Worm (Caenorhabditis elegans): ENCODE measurements around the gene cpf-1.
A peak's percentile ranks its signal among the peaks of the same experiment; 100 is the strongest.

cpf-1 gene

ce11 chrII:8627907-8628306, 25.7 kb upstream of the cpf-1 start:
- TF ChIP-seq tlf-1 (GFP tag; optimal IDR thresholded peaks at IDR 0.05) (no peak), K12H6.12 (tag; optimal IDR thresholded peaks at IDR 0.05) (no peak), ceh-58 (GFP tag; IDR thresholded peaks at IDR 0.05) (no peak), Y79H2A.3 (GFP tag; conservative IDR thresholded peaks at IDR 0.05) (no peak), B0261.1 (tag; optimal IDR thresholded peaks at IDR 0.05) (no peak), akir-1 (GFP tag; optimal IDR thresholded peaks at IDR 0.05) (no peak), sea-2 (GFP tag; IDR thresholded peaks at IDR 0.05) (no peak), madf-6 (GFP tag; IDR thresholded peaks at IDR 0.05) (no peak), mes-4 (tag; optimal IDR thresholded peaks at IDR 0.05) (no peak), F57A8.1 (GFP tag; optimal IDR thresholded peaks at IDR 0.05) (no peak), F52B5.7 (tag; optimal IDR thresholded peaks at IDR 0.05) (no peak), lsl-1 (GFP tag; optimal IDR thresholded peaks at IDR 0.05) (no peak), F37B4.10 (GFP tag; IDR thresholded peaks at IDR 0.05) (no peak), xnd-1 (tag; optimal IDR thresholded peaks at IDR 0.05) (no peak), pbrm-1 (GFP tag; IDR thresholded peaks at IDR 0.05) (no peak), fkh-3 (tag; optimal IDR thresholded peaks at IDR 0.05) (no peak)

- TF ChIP-seq lin-35 (GFP tag; optimal IDR thresholded peaks at IDR 0.05) (no peak), nfya-2 (GFP tag; IDR thresholded peaks at IDR 0.05) (no peak), unc-62 (GFP tag; optimal IDR thresholded peaks at IDR 0.05) (no peak)
Measured at ce11 chrII:8626598-8626997, 24.4 kb upstream of the cpf-1 start.

ce11 chrII:8625163-8625562, 22.9 kb upstream of the cpf-1 start, which contains the start of gene sptf-2:
sptf-2 (plus strand) TSS chrII:8625459.
- peak; percentile 99 for TF ChIP-seq nhr-80 (tag; optimal IDR thresholded peaks at IDR 0.05)
- TF ChIP-seq sptf-2 (GFP tag; optimal IDR thresholded peaks at IDR 0.05), result peak; percentile 99
- TF ChIP-seq hmg-1.2 (GFP tag; IDR thresholded peaks at IDR 0.05), result peak; percentile 16; the same call in 1 of the 2 replicates
- TF ChIP-seq mcd-1 (GFP tag; IDR thresholded peaks at IDR 0.05), result no peak
- peak; percentile 23 for TF ChIP-seq ztf-22 (GFP tag; optimal IDR thresholded peaks at IDR 0.05)
- 0 out of 2 replicates have a peak, but pooled peaks have one; percentile 4 for TF ChIP-seq ceh-40 (GFP tag; IDR thresholded peaks at IDR 0.05)
- TF ChIP-seq dpff-1 (tag; optimal IDR thresholded peaks at IDR 0.05), result no peak
- no peak for TF ChIP-seq lin-35 (GFP tag; optimal IDR thresholded peaks at IDR 0.05)
- TF ChIP-seq ZK185.1 (tag; optimal IDR thresholded peaks at IDR 0.05; ENCODE audit: poor library complexity, severe bottlenecking), result no peak
- peak; percentile 25 for TF ChIP-seq atf-7 (tag; optimal IDR thresholded peaks at IDR 0.05)
- TF ChIP-seq ets-4 (GFP tag; optimal IDR thresholded peaks at IDR 0.05), result peak; percentile 70

- no peak for TF ChIP-seq snpc-4 (GFP tag; optimal IDR thresholded peaks at IDR 0.05)
- no peak for TF ChIP-seq snpc-4 (tag; optimal IDR thresholded peaks at IDR 0.05)
- no peak for TF ChIP-seq lsl-1 (GFP tag; optimal IDR thresholded peaks at IDR 0.05)
- no peak for TF ChIP-seq ztf-22 (GFP tag; optimal IDR thresholded peaks at IDR 0.05)
- no peak for TF ChIP-seq F52B5.7 (tag; optimal IDR thresholded peaks at IDR 0.05)
- no peak for TF ChIP-seq hmg-1.2 (GFP tag; IDR thresholded peaks at IDR 0.05)
- no peak for TF ChIP-seq F23B12.7 (tag; optimal IDR thresholded peaks at IDR 0.05; ENCODE audit: insufficient read depth)
Measured at ce11 chrII:8623396-8623795, 21.2 kb upstream of the cpf-1 start, which contains the start of gene T22C8.4. T22C8.4 (minus strand) TSS chrII:8623496.

ce11 chrII:8621883-8622282, 19.6 kb upstream of the cpf-1 start, which contains the start of gene T22C8.3:
T22C8.3 (minus strand) TSS chrII:8621983.
- TF ChIP-seq F57A8.1 (GFP tag; optimal IDR thresholded peaks at IDR 0.05) (no peak), F23B12.7 (tag; optimal IDR thresholded peaks at IDR 0.05; ENCODE audit: insufficient read depth) (no peak), hrde-1 (tag; optimal IDR thresholded peaks at IDR 0.05; ENCODE audit: borderline replicate concordance) (no peak), gei-17 (GFP tag; optimal IDR thresholded peaks at IDR 0.05) (no peak), athp-1 (tag; optimal IDR thresholded peaks at IDR 0.05) (no peak)

All from whole organism, young adult.